Worm (Caenorhabditis elegans): ENCODE measurements around the gene hmit-1.1.
A peak's percentile ranks its signal among the peaks of the same experiment; 100 is the strongest.

Gene hmit-1.1

DNA sequence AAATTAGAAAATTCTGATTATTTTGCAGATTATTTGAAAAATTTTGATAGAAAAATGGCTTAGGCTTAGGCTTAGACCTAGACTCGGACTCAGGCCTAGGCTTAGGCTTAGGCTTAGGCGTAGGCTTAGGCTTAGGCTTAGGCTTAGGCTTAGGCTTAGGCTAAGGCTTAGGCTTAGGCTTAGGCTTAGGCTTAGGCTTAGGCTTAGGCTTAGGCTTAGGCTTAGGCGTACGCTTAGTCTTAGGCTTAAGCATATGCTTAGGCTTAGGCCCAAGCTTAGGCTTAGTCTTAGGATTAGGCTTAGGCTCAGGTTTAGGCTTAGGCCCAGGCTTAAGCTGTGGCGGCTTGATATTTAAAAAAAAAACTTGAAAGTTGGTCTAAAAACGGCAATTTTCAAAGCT is 49.8 kb downstream of the hmit-1.1 start:
- peak; percentile 51; the same call in 1 of the 2 replicates for TF ChIP-seq Y48G9A.11 (GFP tag; IDR thresholded peaks at IDR 0.05)

DNA sequence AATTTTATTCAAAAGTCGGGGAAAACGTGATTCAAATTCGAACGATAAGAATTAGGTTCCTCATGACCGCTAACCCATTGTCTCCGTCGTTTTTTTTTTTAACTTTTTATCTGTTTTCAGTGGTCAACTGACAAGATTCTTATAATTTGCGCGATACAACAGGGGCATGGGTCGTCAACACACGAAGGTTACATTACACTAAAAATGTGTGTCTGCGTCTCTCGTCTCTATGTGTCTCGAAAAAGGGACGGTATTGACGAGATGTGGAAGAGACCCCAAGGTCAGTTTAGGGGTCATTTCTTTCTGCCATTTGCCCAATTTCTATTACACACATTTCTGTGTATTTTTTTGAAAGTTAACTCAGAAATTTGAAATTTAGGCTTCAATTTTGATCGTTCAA is 52.9 kb downstream of the hmit-1.1 start:
- TF ChIP-seq unc-62 (GFP tag; optimal IDR thresholded peaks at IDR 0.05 in 1 of 2): peak in 1 of 2 experiments; percentile 3
- TF ChIP-seq unc-62 (tag; optimal IDR thresholded peaks at IDR 0.05): no peak
- peak; percentile 82 for TF ChIP-seq hlh-30 (tag; optimal IDR thresholded peaks at IDR 0.05; ENCODE audit: insufficient read depth)
- peak in 1 of 2 experiments; percentile 9 for TF ChIP-seq lsy-2 (tag; optimal IDR thresholded peaks at IDR 0.05)
- TF ChIP-seq lim-7 (GFP tag; IDR thresholded peaks at IDR 0.05): no peak
- peak; percentile 29 for TF ChIP-seq dve-1 (tag; optimal IDR thresholded peaks at IDR 0.05; ENCODE audit: insufficient read depth)
- TF ChIP-seq nhr-42 (GFP tag; IDR thresholded peaks at IDR 0.05): no peak
- peak; percentile 54 for TF ChIP-seq nhr-25 (tag; optimal IDR thresholded peaks at IDR 0.05; ENCODE audit: borderline replicate concordance, insufficient read depth)
- TF ChIP-seq tra-1 (GFP tag; IDR thresholded peaks at IDR 0.05): no peak
- no peak for TF ChIP-seq ceh-32 (tag; optimal IDR thresholded peaks at IDR 0.05; ENCODE audit: poor library complexity)
- peak; percentile 46 for TF ChIP-seq mep-1 (tag; optimal IDR thresholded peaks at IDR 0.05)
- peak in 1 of 2 experiments; percentile 4 for TF ChIP-seq mdl-1 (tag; optimal IDR thresholded peaks at IDR 0.05)
- no peak for TF ChIP-seq snpc-1.2 (GFP tag; IDR thresholded peaks at IDR 0.05)
- TF ChIP-seq nhr-28 (tag; optimal IDR thresholded peaks at IDR 0.05): peak; percentile 36

DNA sequence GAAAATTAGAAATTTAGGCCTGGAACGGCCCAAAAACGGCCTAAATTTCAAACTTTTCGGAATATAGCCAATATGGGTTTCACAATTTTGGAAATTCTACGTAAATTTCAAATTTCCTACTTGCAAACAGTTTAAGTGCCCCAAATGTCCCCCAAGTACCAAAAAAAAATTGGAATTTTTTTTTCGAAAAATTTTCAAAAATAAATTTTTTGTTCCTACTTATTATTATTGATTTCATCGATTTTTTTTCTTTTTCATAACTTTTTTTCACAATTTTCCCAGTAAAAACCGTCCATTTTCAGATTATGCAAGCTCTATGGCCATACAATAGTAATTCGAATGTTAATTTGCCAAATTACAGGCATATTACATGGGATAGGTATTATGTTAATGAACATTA is 54.9 kb downstream of the hmit-1.1 start, which contains the start of gene Y51A2D.21:
Gene Y51A2D.21, plus strand, starts transcription at position 301 of the 400 bp plus-strand sequence.
- no peak for TF ChIP-seq gei-8 (GFP tag; optimal IDR thresholded peaks at IDR 0.05)
- no peak for TF ChIP-seq dmd-9 (GFP tag; IDR thresholded peaks at IDR 0.05)

DNA sequence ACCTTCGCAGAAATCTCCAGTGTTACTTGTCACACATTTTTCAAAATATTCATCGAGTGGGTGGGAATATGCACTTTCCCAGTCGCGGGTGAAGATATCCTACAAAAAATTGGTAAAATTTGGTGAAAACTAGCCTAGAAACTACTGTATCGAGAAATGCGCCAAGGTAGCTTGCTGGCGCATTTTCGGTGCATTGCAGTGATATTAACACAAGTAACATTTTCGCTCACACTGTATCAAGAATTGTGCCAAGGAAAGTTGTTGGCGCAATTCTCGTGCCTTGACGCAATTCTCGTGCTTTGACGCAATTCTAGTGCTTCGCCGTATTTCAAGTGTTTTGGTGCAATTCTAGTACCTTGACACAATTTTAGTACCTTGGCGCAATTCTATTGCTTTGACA is 56.6 kb downstream of the hmit-1.1 start:
- TF ChIP-seq nhr-102 (tag; optimal IDR thresholded peaks at IDR 0.05) (no peak), spr-3 (GFP tag; optimal IDR thresholded peaks at IDR 0.05) (peak; percentile 23), nhr-10 (tag; optimal IDR thresholded peaks at IDR 0.05) (no peak), zip-11 (GFP tag; IDR thresholded peaks at IDR 0.05) (no peak), dmd-9 (GFP tag; IDR thresholded peaks at IDR 0.05) (0 out of 2 replicates have a peak, but pooled peaks have one; percentile 25), hif-1 (tag; optimal IDR thresholded peaks at IDR 0.05) (no peak), hlh-11 (tag; optimal IDR thresholded peaks at IDR 0.05) (no peak), dmd-6 (GFP tag; IDR thresholded peaks at IDR 0.05) (peak; percentile 19; the same call in 1 of the 2 replicates), cey-2 (tag; optimal IDR thresholded peaks at IDR 0.05; ENCODE audit: borderline replicate concordance, insufficient read depth) (no peak), ctbp-1 (GFP tag; IDR thresholded peaks at IDR 0.05) (0 out of 2 replicates have a peak, but pooled peaks have one; percentile 47), gei-8 (GFP tag; optimal IDR thresholded peaks at IDR 0.05) (peak; percentile 61), nhr-25 (tag; optimal IDR thresholded peaks at IDR 0.05; ENCODE audit: borderline replicate concordance, insufficient read depth) (peak; percentile 82), lsy-2 (tag; optimal IDR thresholded peaks at IDR 0.05) (peak; percentile 77 to 82), unc-62 (GFP tag; optimal IDR thresholded peaks at IDR 0.05 in 1 of 2) (peak in 1 of 2 experiments; percentile 46), unc-62 (tag; optimal IDR thresholded peaks at IDR 0.05) (no peak), nhr-11 (tag; optimal IDR thresholded peaks at IDR 0.05) (no peak), nhr-42 (GFP tag; IDR thresholded peaks at IDR 0.05) (no peak), lir-3 (tag; optimal IDR thresholded peaks at IDR 0.05) (no peak), set-16 (GFP tag; IDR thresholded peaks at IDR 0.05) (no peak), hlh-30 (tag; optimal IDR thresholded peaks at IDR 0.05; ENCODE audit: insufficient read depth) (no peak), egl-43 (GFP tag; IDR thresholded peaks at IDR 0.05) (no peak), daf-19 (GFP tag; conservative IDR thresholded peaks at IDR 0.05) (no peak), F49E8.2 (tag; optimal IDR thresholded peaks at IDR 0.05; ENCODE audit: borderline replicate concordance) (no peak), lin-13 (GFP tag; optimal IDR thresholded peaks at IDR 0.05) (peak; percentile 79), mdl-1 (tag; optimal IDR thresholded peaks at IDR 0.05) (no peak), F26F4.8 (GFP tag; conservative IDR thresholded peaks at IDR 0.05) (0 out of 2 replicates have a peak, but pooled peaks have one; percentile 5), mep-1 (tag; optimal IDR thresholded peaks at IDR 0.05) (peak; percentile 49), daf-12 (tag; optimal IDR thresholded peaks at IDR 0.05) (no peak), aha-1 (tag) (peak; percentile 89), mxl-3 (GFP tag; optimal IDR thresholded peaks at IDR 0.05) (no peak), Y48G9A.11 (GFP tag; IDR thresholded peaks at IDR 0.05) (no peak), tra-1 (GFP tag; IDR thresholded peaks at IDR 0.05) (peak; percentile 48; the same call in 1 of the 2 replicates), T20F7.1 (GFP tag; optimal IDR thresholded peaks at IDR 0.05) (peak; percentile 33), nhr-111 (GFP tag; optimal IDR thresholded peaks at IDR 0.05) (peak; percentile 11), attf-4 (tag; optimal IDR thresholded peaks at IDR 0.05) (no peak), dpl-1 (GFP tag; optimal IDR thresholded peaks at IDR 0.05) (no peak), madf-9 (GFP tag; conservative IDR thresholded peaks at IDR 0.05) (no peak)
